Fruit fly (Drosophila melanogaster): ENCODE results near the gene TwdlC.

- TF ChIP-seq h (optimal IDR thresholded peaks at IDR 0.05) (no peak), psq (optimal IDR thresholded peaks at IDR 0.05) (no peak), insv (optimal IDR thresholded peaks at IDR 0.05) (no peak), ttk (optimal IDR thresholded peaks at IDR 0.05) (no peak), Myc (optimal IDR thresholded peaks at IDR 0.05) (no peak)
Observed at dm6 chr3R:26966794-26967323, 27.8 kb upstream of the TwdlC start, which contains the start of gene CG5521.
